Worm (Caenorhabditis elegans) whole organism, young adult: Measurements from ENCODE around the gene ttr-17.

Source experiments
- B0261.1 ChIP-seq: sonication (generic microtip); optimal IDR thresholded peaks from 2 replicates; lab custom pipeline; 2016; ENCODE audit warnings: mild to moderate bottlenecking, missing genetic modification characterization, moderate library complexity, missing compliant biosample characterization
- C06A6.2 ChIP-seq: fragments of 200-800 bp; sonication (Bioruptor generic); conservative IDR thresholded peaks from 2 replicates; pipeline ENCODE4 v1.3.6; 2022; ENCODE audit warnings: missing genetic modification characterization, missing compliant biosample characterization
- D2030.7 ChIP-seq: fragments of 200-800 bp; sonication (Bioruptor generic); IDR thresholded peaks from 2 replicates; pipeline ENCODE4 v1.3.6; 2022; ENCODE audit warnings: missing genetic modification reagents, missing genetic modification characterization, missing compliant biosample characterization
- F10E7.11 ChIP-seq: sonication (generic microtip); optimal IDR thresholded peaks from 2 replicates; lab custom pipeline; 2017; ENCODE audit warnings: mild to moderate bottlenecking, missing genetic modification characterization, moderate library complexity, missing compliant biosample characterization
- F37B4.10 ChIP-seq: fragments of 200-800 bp; sonication (Bioruptor generic); IDR thresholded peaks from 2 replicates; pipeline ENCODE4 v1.3.6; 2022; ENCODE audit warnings: missing genetic modification characterization, missing compliant biosample characterization
- F52B5.7 ChIP-seq: sonication (generic microtip); optimal IDR thresholded peaks from 2 replicates; lab custom pipeline; 2016; ENCODE audit warnings: mild to moderate bottlenecking, missing genetic modification characterization, missing compliant biosample characterization
- F55B11.4 ChIP-seq: sonication (generic microtip); optimal IDR thresholded peaks from 2 replicates; lab custom pipeline; 2016; ENCODE audit warnings: missing compliant biosample characterization, missing genetic modification characterization, borderline replicate concordance; ENCODE audit not compliant: insufficient read depth
- F57C9.4 ChIP-seq: sonication (generic microtip); optimal IDR thresholded peaks from 2 replicates; lab custom pipeline; 2017; ENCODE audit warnings: mild to moderate bottlenecking, missing genetic modification characterization, missing compliant biosample characterization
- T07F8.4 ChIP-seq: sonication (generic microtip); optimal IDR thresholded peaks from 2 replicates; lab custom pipeline; 2016; ENCODE audit warnings: mild to moderate bottlenecking, missing genetic modification characterization, moderate library complexity, missing compliant biosample characterization
- Y53G8AR.9 ChIP-seq: fragments of 200-800 bp; sonication (Bioruptor generic); conservative IDR thresholded peaks from 2 replicates; pipeline ENCODE4 v1.3.6; 2022; ENCODE audit warnings: missing genetic modification reagents, missing genetic modification characterization, missing compliant biosample characterization
- Y56A3A.18 ChIP-seq: fragments of 200-800 bp; sonication (Bioruptor generic); IDR thresholded peaks from 2 replicates; pipeline ENCODE4 v1.3.6; 2022; ENCODE audit warnings: missing genetic modification reagents, missing genetic modification characterization, missing compliant biosample characterization
- Y67H2A.10 ChIP-seq: fragments of 200-800 bp; sonication (Bioruptor generic); conservative IDR thresholded peaks from 2 replicates; pipeline ENCODE4 v1.3.6; 2022; ENCODE audit warnings: missing genetic modification reagents, missing genetic modification characterization, missing compliant biosample characterization
- Y95B8A.8 ChIP-seq: fragments of 200-800 bp; sonication (Bioruptor generic); IDR thresholded peaks from 2 replicates; pipeline ENCODE4 v1.3.6; 2022; ENCODE audit warnings: missing genetic modification reagents, missing genetic modification characterization, missing compliant biosample characterization
- ZK185.1 ChIP-seq: sonication (generic microtip); optimal IDR thresholded peaks from 2 replicates; lab custom pipeline; 2016; ENCODE audit warnings: mild to moderate bottlenecking, missing genetic modification characterization, missing compliant biosample characterization; ENCODE audit not compliant: poor library complexity, severe bottlenecking
- athp-1 ChIP-seq: sonication (generic microtip); optimal IDR thresholded peaks from 2 replicates; lab custom pipeline; 2017; ENCODE audit warnings: mild to moderate bottlenecking, missing genetic modification characterization, missing compliant biosample characterization
- bed-2 ChIP-seq: fragments of 200-800 bp; sonication (Bioruptor generic); IDR thresholded peaks from 2 replicates; pipeline ENCODE4 v1.3.6; 2022; ENCODE audit warnings: missing genetic modification reagents, missing genetic modification characterization, missing compliant biosample characterization
- ccch-3 ChIP-seq: fragments of 200-800 bp; sonication (Bioruptor generic); optimal IDR thresholded peaks from 2 replicates; lab custom pipeline; 2018; ENCODE audit warnings: mild to moderate bottlenecking, missing genetic modification characterization, missing compliant biosample characterization
- cebp-2 ChIP-seq: fragments of 200-800 bp; sonication (Bioruptor generic); IDR thresholded peaks from 2 replicates; pipeline ENCODE4 v1.3.6; 2022; ENCODE audit warnings: missing genetic modification characterization, missing compliant biosample characterization
- ceh-100 ChIP-seq: fragments of 200-800 bp; sonication (Bioruptor generic); IDR thresholded peaks from 2 replicates; pipeline ENCODE4 v1.3.6; 2022; ENCODE audit warnings: missing genetic modification reagents, missing genetic modification characterization, missing compliant biosample characterization
- ceh-27 ChIP-seq: fragments of 200-800 bp; sonication (Bioruptor generic); optimal IDR thresholded peaks from 2 replicates; lab custom pipeline; 2018; ENCODE audit warnings: mild to moderate bottlenecking, missing genetic modification characterization, moderate library complexity, missing compliant biosample characterization
- ceh-58 ChIP-seq: fragments of 200-800 bp; sonication (Bioruptor generic); IDR thresholded peaks from 2 replicates; pipeline ENCODE4 v1.3.6; 2022; ENCODE audit warnings: missing genetic modification characterization, missing compliant biosample characterization
- chd-7 ChIP-seq: sonication (generic microtip); optimal IDR thresholded peaks from 2 replicates; lab custom pipeline; 2016; ENCODE audit warnings: mild to moderate bottlenecking, missing genetic modification characterization, moderate library complexity, missing compliant biosample characterization
- egl-18 ChIP-seq: fragments of 200-800 bp; sonication (Bioruptor generic); IDR thresholded peaks from 2 replicates; pipeline ENCODE4 v1.3.6; 2022; ENCODE audit warnings: missing genetic modification reagents, missing genetic modification characterization, missing compliant biosample characterization
- fkh-3 ChIP-seq: sonication (generic microtip); optimal IDR thresholded peaks from 2 replicates; lab custom pipeline; 2016; ENCODE audit warnings: mild to moderate bottlenecking, missing genetic modification characterization, missing compliant biosample characterization
- hlh-12 ChIP-seq: sonication (generic microtip); optimal IDR thresholded peaks from 2 replicates; lab custom pipeline; 2016; ENCODE audit warnings: missing genetic modification characterization, missing compliant biosample characterization
- hmg-1.2 ChIP-seq: fragments of 200-800 bp; sonication (Bioruptor generic); IDR thresholded peaks from 2 replicates; pipeline ENCODE4 v1.3.6; 2022; ENCODE audit warnings: missing genetic modification reagents, missing genetic modification characterization, missing compliant biosample characterization
- hmg-20 ChIP-seq: fragments of 200-800 bp; sonication (Bioruptor generic); IDR thresholded peaks from 2 replicates; pipeline ENCODE4 v1.3.6; 2022; ENCODE audit warnings: missing genetic modification reagents, missing genetic modification characterization, missing compliant biosample characterization
- lag-1 ChIP-seq: fragments of 200-800 bp; sonication (Bioruptor generic); IDR thresholded peaks from 2 replicates; pipeline ENCODE4 v1.3.6; 2022; ENCODE audit warnings: missing genetic modification reagents, missing genetic modification characterization, missing compliant biosample characterization
- let-607 ChIP-seq, 2 experiments: fragments of 200-800 bp in 1 of 2; sonication (Bioruptor generic) in 1 of 2; sonication (generic microtip) in 1 of 2; optimal IDR thresholded peaks; 2 replicates each; lab custom pipeline; 2016 to 2018; ENCODE audit warnings: mild to moderate bottlenecking in 2 of 2, missing compliant biosample characterization in 2 of 2, missing genetic modification characterization in 2 of 2, moderate library complexity in 2 of 2, missing genotype in 1 of 2
- lin-26 ChIP-seq: fragments of 200-800 bp; sonication (Bioruptor generic); IDR thresholded peaks from 2 replicates; pipeline ENCODE4 v1.3.6; 2022; ENCODE audit warnings: missing genetic modification reagents, missing genetic modification characterization, missing compliant biosample characterization
- lin-40 ChIP-seq: sonication (generic microtip); optimal IDR thresholded peaks from 2 replicates; lab custom pipeline; 2016; ENCODE audit warnings: missing genetic modification characterization, mild to moderate bottlenecking, missing compliant biosample characterization, missing genotype, missing genetic modification reagents
- lin-54 ChIP-seq: fragments of 200-800 bp; sonication (Bioruptor generic); optimal IDR thresholded peaks from 2 replicates; lab custom pipeline; 2018; ENCODE audit warnings: mild to moderate bottlenecking, missing genetic modification characterization, missing compliant biosample characterization
- lsy-27 ChIP-seq: sonication (generic microtip); optimal IDR thresholded peaks from 2 replicates; lab custom pipeline; 2017; ENCODE audit warnings: missing genetic modification characterization, mild to moderate bottlenecking, missing compliant biosample characterization, antibody characterized with exemption, missing genotype, borderline replicate concordance; ENCODE audit not compliant: insufficient read depth
- madf-6 ChIP-seq: fragments of 200-800 bp; sonication (Bioruptor generic); IDR thresholded peaks from 2 replicates; pipeline ENCODE4 v1.3.6; 2022; ENCODE audit warnings: missing genetic modification reagents, missing genetic modification characterization, missing compliant biosample characterization
- mel-28 ChIP-seq: sonication (generic microtip); optimal IDR thresholded peaks from 2 replicates; lab custom pipeline; 2016; ENCODE audit warnings: borderline replicate concordance, mild to moderate bottlenecking, missing genetic modification characterization, missing compliant biosample characterization
- mes-4 ChIP-seq: sonication (generic microtip); optimal IDR thresholded peaks from 2 replicates; lab custom pipeline; 2016; ENCODE audit warnings: missing genotype, missing genetic modification characterization, missing compliant biosample characterization
- mxl-1 ChIP-seq: sonication (generic microtip); optimal IDR thresholded peaks from 2 replicates; lab custom pipeline; 2016; ENCODE audit warnings: missing genetic modification characterization, missing compliant biosample characterization
- nfya-1 ChIP-seq: sonication (generic microtip); optimal IDR thresholded peaks from 2 replicates; lab custom pipeline; 2017; ENCODE audit warnings: antibody characterized with exemption, missing compliant biosample characterization, missing genetic modification characterization, borderline replicate concordance; ENCODE audit not compliant: insufficient read depth
- nfya-2 ChIP-seq: fragments of 200-800 bp; sonication (Bioruptor generic); IDR thresholded peaks from 2 replicates; pipeline ENCODE4 v1.3.6; 2022; ENCODE audit warnings: missing genetic modification reagents, missing genetic modification characterization, missing compliant biosample characterization
- nfyb-1 ChIP-seq: fragments of 200-800 bp; sonication (Bioruptor generic); IDR thresholded peaks from 2 replicates; pipeline ENCODE4 v1.3.6; 2022; ENCODE audit warnings: missing genetic modification reagents, missing genetic modification characterization, missing compliant biosample characterization
- nhr-27 ChIP-seq: fragments of 200-800 bp; sonication (Bioruptor generic); optimal IDR thresholded peaks from 2 replicates; lab custom pipeline; 2018; ENCODE audit warnings: mild to moderate bottlenecking, missing genetic modification characterization, moderate library complexity, missing compliant biosample characterization
- nhr-90 ChIP-seq: sonication (generic microtip); optimal IDR thresholded peaks from 2 replicates; lab custom pipeline; 2016; ENCODE audit warnings: missing genotype, mild to moderate bottlenecking, missing genetic modification characterization, missing compliant biosample characterization
- rcor-1 ChIP-seq: fragments of 200-800 bp; sonication (Bioruptor generic); IDR thresholded peaks from 2 replicates; pipeline ENCODE4 v1.3.6; 2022; ENCODE audit warnings: missing genetic modification reagents, missing genetic modification characterization, missing compliant biosample characterization
- somi-1 ChIP-seq: fragments of 200-800 bp; sonication (Bioruptor generic); optimal IDR thresholded peaks from 2 replicates; lab custom pipeline; 2018; ENCODE audit warnings: mild to moderate bottlenecking, missing genetic modification characterization, missing compliant biosample characterization
- sptf-2 ChIP-seq: fragments of 200-800 bp; sonication (Bioruptor generic); optimal IDR thresholded peaks from 2 replicates; lab custom pipeline; 2018; ENCODE audit warnings: mild to moderate bottlenecking, missing genetic modification characterization, missing compliant biosample characterization
- tbp1 ChIP-seq: fragments of 200-800 bp; sonication (Bioruptor generic); optimal IDR thresholded peaks from 2 replicates; lab custom pipeline; 2018; ENCODE audit warnings: mild to moderate bottlenecking, missing genetic modification characterization, missing compliant biosample characterization
- tbx-9 ChIP-seq: sonication (generic microtip); optimal IDR thresholded peaks from 2 replicates; lab custom pipeline; 2016; ENCODE audit warnings: borderline replicate concordance, missing genetic modification characterization, inconsistent platforms, missing compliant biosample characterization
- unc-62 ChIP-seq: fragments of 150-350 bp; optimal IDR thresholded peaks from 2 replicates; lab custom pipeline; 2014; ENCODE audit warnings: missing biosample characterization, missing genetic modification reagents, missing genetic modification characterization
- zim-3 ChIP-seq: sonication (generic microtip); optimal IDR thresholded peaks from 2 replicates; lab custom pipeline; 2017; ENCODE audit warnings: mild to moderate bottlenecking, missing genetic modification characterization, moderate library complexity, missing compliant biosample characterization
- ztf-25 ChIP-seq: fragments of 200-800 bp; sonication (Bioruptor generic); IDR thresholded peaks from 2 replicates; pipeline ENCODE4 v1.3.6; 2022; ENCODE audit warnings: missing genetic modification reagents, missing genetic modification characterization, missing compliant biosample characterization

Gene ttr-17

ce11 chrIV:11083609-11084008, 16.8 kb upstream of the ttr-17 start, which contains the start of gene klc-1 (continued):
- TF ChIP-seq tbx-9 (tag; lab: Kevin White, UChicago) (no peak), let-607 (tag; optimal IDR thresholded peaks at IDR 0.05; lab: Kevin White, UChicago) (no peak), fkh-3 (no peak), hmg-1.2 (GFP tag; lab: Robert Waterston, UW) (no peak), F37B4.10 (GFP tag; lab: Robert Waterston, UW) (no peak), nhr-27 (no peak), Y56A3A.18 (GFP tag; lab: Robert Waterston, UW) (no peak), ceh-100 (GFP tag; lab: Robert Waterston, UW) (no peak), mel-28 (tag; lab: Kevin White, UChicago) (no peak), ZK185.1 (tag; lab: Kevin White, UChicago) (no peak), lag-1 (GFP tag; lab: Robert Waterston, UW) (no peak), nfya-1 (no peak), rcor-1 (GFP tag; lab: Robert Waterston, UW) (no peak), C06A6.2 (GFP tag; lab: Robert Waterston, UW) (no peak), egl-18 (GFP tag; lab: Robert Waterston, UW) (no peak), lin-54 (GFP tag; lab: Kevin White, UChicago) (peak; percentile 27), somi-1 (GFP tag; lab: Kevin White, UChicago) (no peak), Y95B8A.8 (GFP tag; lab: Robert Waterston, UW) (no peak), athp-1 (tag; lab: Kevin White, UChicago) (no peak), lin-26 (GFP tag; lab: Robert Waterston, UW) (no peak), nfya-2 (GFP tag; lab: Robert Waterston, UW) (no peak), hmg-20 (GFP tag; lab: Robert Waterston, UW) (no peak), nfyb-1 (GFP tag; lab: Robert Waterston, UW) (no peak), ceh-27 (GFP tag; lab: Kevin White, UChicago) (no peak), F10E7.11 (tag; lab: Kevin White, UChicago) (no peak), bed-2 (GFP tag; lab: Robert Waterston, UW) (no peak), hlh-12 (no peak), mes-4 (tag; lab: Kevin White, UChicago) (no peak), unc-62 (GFP tag; lab: Kevin White, UChicago) (no peak), zim-3 (tag; lab: Kevin White, UChicago) (no peak), lin-40 (tag; lab: Kevin White, UChicago) (no peak), B0261.1 (no peak), cebp-2 (GFP tag; lab: Robert Waterston, UW) (no peak), nhr-90 (tag; lab: Kevin White, UChicago) (no peak), sptf-2 (GFP tag; lab: Kevin White, UChicago) (no peak), F55B11.4 (no peak), ztf-25 (no peak), lsy-27 (tag; lab: Kevin White, UChicago) (no peak), F52B5.7 (tag; lab: Kevin White, UChicago) (no peak), Y53G8AR.9 (GFP tag; lab: Robert Waterston, UW) (no peak), ccch-3 (GFP tag; lab: Kevin White, UChicago) (no peak), ceh-58 (no peak), madf-6 (GFP tag; lab: Robert Waterston, UW) (peak; percentile 94), chd-7 (no peak), D2030.7 (peak; percentile 62), Y67H2A.10 (GFP tag; lab: Robert Waterston, UW) (no peak), T07F8.4 (tag; lab: Kevin White, UChicago) (no peak), F57C9.4 (tag; lab: Kevin White, UChicago) (no peak), mxl-1 (tag; lab: Kevin White, UChicago) (no peak), tbp1 (no peak)
